Fruit fly (Drosophila melanogaster) Kc167 (cell line): ENCODE data around the gene Iyd.

ENCODE experiments used
- Myc ChIP-seq: fragments of >200 bp; optimal IDR thresholded peaks from 2 replicates; lab custom pipeline; 2017; ENCODE audit warnings: missing external identifiers
- psq ChIP-seq: fragments of >200 bp; optimal IDR thresholded peaks from 2 replicates; lab custom pipeline; 2017; ENCODE audit warnings: missing external identifiers
- ttk ChIP-seq: sonication (Bioruptor generic); optimal IDR thresholded peaks from 2 replicates; lab custom pipeline; 2017; ENCODE audit warnings: missing external identifiers

- no peak for TF ChIP-seq psq
- TF ChIP-seq Myc, result no peak
- no peak for TF ChIP-seq ttk (lab: Kevin White, UChicago)
Observed at dm6 chr3L:11124439-11124838, 28.4 kb upstream of the Iyd start.
